Worm (Caenorhabditis elegans): ENCODE results near the gene ccg-1.

The ccg-1 gene

ce11 chrIV:15234943-15235605, 40.5 kb downstream of the ccg-1 start, which contains the start of gene pkd-2 (continued):
- TF ChIP-seq nhr-27 (tag; optimal IDR thresholded peaks at IDR 0.05), result no peak
- TF ChIP-seq F49E8.2 (tag; optimal IDR thresholded peaks at IDR 0.05; ENCODE audit: insufficient read depth), result peak; percentile 22
- no peak for TF ChIP-seq attf-5 (GFP tag; optimal IDR thresholded peaks at IDR 0.05)
- no peak for TF ChIP-seq bed-1 (GFP tag; IDR thresholded peaks at IDR 0.05)
- no peak for TF ChIP-seq tbx-9 (tag; optimal IDR thresholded peaks at IDR 0.05; ENCODE audit: borderline replicate concordance)
- TF ChIP-seq lsl-1 (GFP tag; optimal IDR thresholded peaks at IDR 0.05), result peak; percentile 15
- no peak for TF ChIP-seq hrde-1 (tag; optimal IDR thresholded peaks at IDR 0.05; ENCODE audit: borderline replicate concordance)
- peak; percentile 57 for TF ChIP-seq snpc-1.1 (tag; optimal IDR thresholded peaks at IDR 0.05; ENCODE audit: insufficient read depth)
- TF ChIP-seq lir-1 (GFP tag; conservative IDR thresholded peaks at IDR 0.05), result no peak
- no peak for TF ChIP-seq F57A8.1 (GFP tag; optimal IDR thresholded peaks at IDR 0.05)
- no peak for TF ChIP-seq B0336.3 (GFP tag; IDR thresholded peaks at IDR 0.05)
- no peak for TF ChIP-seq ama-1 (optimal IDR thresholded peaks at IDR 0.05)
- TF ChIP-seq ama-1 (GFP tag; optimal IDR thresholded peaks at IDR 0.05), result no peak
- TF ChIP-seq let-607 (tag; optimal IDR thresholded peaks at IDR 0.05), result no peak
- TF ChIP-seq lin-26 (GFP tag; IDR thresholded peaks at IDR 0.05), result no peak; the same call in 1 of the 2 replicates
- peak in 1 of 3 experiments; percentile 0 for TF ChIP-seq lin-35 (GFP tag; optimal IDR thresholded peaks at IDR 0.05)
- TF ChIP-seq hlh-12 (tag; optimal IDR thresholded peaks at IDR 0.05), result no peak
- TF ChIP-seq ceh-40 (GFP tag; IDR thresholded peaks at IDR 0.05), result no peak
- TF ChIP-seq egl-44 (GFP tag; IDR thresholded peaks at IDR 0.05), result no peak
- TF ChIP-seq pha-4 (tag; optimal IDR thresholded peaks at IDR 0.05), result no peak
- peak; percentile 77 for TF ChIP-seq snpc-1.3 (tag; optimal IDR thresholded peaks at IDR 0.05; ENCODE audit: insufficient read depth)
- TF ChIP-seq madf-6 (GFP tag; IDR thresholded peaks at IDR 0.05), result no peak
- TF ChIP-seq ztf-26 (tag; optimal IDR thresholded peaks at IDR 0.05), result no peak
- no peak for TF ChIP-seq Y53G8AR.9 (GFP tag; conservative IDR thresholded peaks at IDR 0.05)
- peak; percentile 13 for TF ChIP-seq snpc-3.4 (tag; optimal IDR thresholded peaks at IDR 0.05)
- no peak for TF ChIP-seq lag-1 (GFP tag; IDR thresholded peaks at IDR 0.05)
- no peak for TF ChIP-seq sea-2 (GFP tag; IDR thresholded peaks at IDR 0.05)
- TF ChIP-seq athp-1 (tag; optimal IDR thresholded peaks at IDR 0.05), result no peak
- TF ChIP-seq hlh-26 (GFP tag; conservative IDR thresholded peaks at IDR 0.05), result no peak
- no peak for TF ChIP-seq mxl-1 (tag; optimal IDR thresholded peaks at IDR 0.05)
- TF ChIP-seq F37B4.10 (GFP tag; IDR thresholded peaks at IDR 0.05), result no peak
- peak; percentile 65 for TF ChIP-seq B0261.1 (tag; optimal IDR thresholded peaks at IDR 0.05)
- TF ChIP-seq ceh-27 (GFP tag; optimal IDR thresholded peaks at IDR 0.05), result no peak
- TF ChIP-seq ceh-58 (GFP tag; IDR thresholded peaks at IDR 0.05), result no peak
- TF ChIP-seq gei-17 (GFP tag; optimal IDR thresholded peaks at IDR 0.05), result no peak
- TF ChIP-seq dpff-1 (tag; optimal IDR thresholded peaks at IDR 0.05), result no peak
- TF ChIP-seq atf-7 (tag; optimal IDR thresholded peaks at IDR 0.05), result no peak
- TF ChIP-seq zfh-2 (GFP tag; conservative IDR thresholded peaks at IDR 0.05), result no peak
- TF ChIP-seq aptf-2 (GFP tag; conservative IDR thresholded peaks at IDR 0.05), result no peak
- TF ChIP-seq zim-3 (tag; optimal IDR thresholded peaks at IDR 0.05), result no peak
- no peak for TF ChIP-seq madf-3 (GFP tag; IDR thresholded peaks at IDR 0.05)
- TF ChIP-seq F57C9.4 (tag; optimal IDR thresholded peaks at IDR 0.05), result no peak
- TF ChIP-seq Y67H2A.10 (GFP tag; conservative IDR thresholded peaks at IDR 0.05), result no peak
- peak; percentile 93 for TF ChIP-seq snpc-4 (GFP tag; optimal IDR thresholded peaks at IDR 0.05)
- TF ChIP-seq snpc-4 (tag; optimal IDR thresholded peaks at IDR 0.05), result peak; percentile 25 to 98 (median 96)
- no peak for TF ChIP-seq madf-8 (GFP tag; conservative IDR thresholded peaks at IDR 0.05)
- TF ChIP-seq chd-7 (tag; optimal IDR thresholded peaks at IDR 0.05), result no peak
- TF ChIP-seq F55B11.4 (tag; optimal IDR thresholded peaks at IDR 0.05; ENCODE audit: borderline replicate concordance, insufficient read depth), result no peak

All from whole organism, young adult.